Fruit fly (Drosophila melanogaster) whole organism, embryonic: Measurements from ENCODE around the gene CG42263.

Experiments
- Asciz ChIP-seq: fragments of 200-800 bp; sonication (Bioruptor generic); optimal IDR thresholded peaks from 2 replicates; lab custom pipeline; 2017; ENCODE audit warnings: missing biosample characterization, mild to moderate bottlenecking, missing genetic modification characterization, missing genetic modification reagents
- B-H1 ChIP-seq: fragments of 200-800 bp; sonication (Bioruptor generic); IDR thresholded peaks from 3 replicates; pipeline ENCODE4 v1.3.6; 2022; ENCODE audit warnings: missing biosample characterization, missing genetic modification characterization
- CG11560 ChIP-seq: fragments of 200-800 bp; sonication (Bioruptor generic); IDR thresholded peaks from 3 replicates; pipeline ENCODE4 v1.3.6; 2022; ENCODE audit warnings: missing biosample characterization, missing genetic modification characterization
- CG12659 ChIP-seq: fragments of 200-800 bp; sonication (Bioruptor generic); optimal IDR thresholded peaks from 3 replicates; lab custom pipeline; 2017; ENCODE audit warnings: mild to moderate bottlenecking, missing biosample characterization, missing genetic modification reagents, missing genetic modification characterization
- CG13287 ChIP-seq: fragments of 200-800 bp; sonication (Bioruptor generic); IDR thresholded peaks from 2 replicates; pipeline ENCODE4 v1.3.6; 2022; ENCODE audit warnings: missing biosample characterization, missing genetic modification characterization; ENCODE audit not compliant: partially characterized antibody
- CG14965 ChIP-seq: fragments of 200-800 bp; sonication (Bioruptor generic); optimal IDR thresholded peaks from 2 replicates; lab custom pipeline; 2016; ENCODE audit warnings: missing biosample characterization, missing genetic modification characterization, borderline replicate concordance
- CG15011 ChIP-seq: fragments of 200-800 bp; sonication (Bioruptor generic); optimal IDR thresholded peaks from 3 replicates; lab custom pipeline; 2018; ENCODE audit warnings: missing biosample characterization, mild to moderate bottlenecking, missing genetic modification characterization
- CG15479 ChIP-seq: fragments of 200-800 bp; sonication (Bioruptor generic); optimal IDR thresholded peaks from 3 replicates; lab custom pipeline; 2019; ENCODE audit warnings: missing biosample characterization, mild to moderate bottlenecking, missing genetic modification characterization, moderate library complexity
- CG15514 ChIP-seq: fragments of 200-800 bp; sonication (Bioruptor generic); optimal IDR thresholded peaks from 3 replicates; lab custom pipeline; 2017; ENCODE audit warnings: missing biosample characterization, missing genetic modification characterization, mild to moderate bottlenecking, moderate library complexity, missing genetic modification reagents
- CG1602 ChIP-seq: fragments of 200-800 bp; sonication (Bioruptor generic); optimal IDR thresholded peaks from 3 replicates; lab custom pipeline; 2016; ENCODE audit warnings: missing biosample characterization, missing genetic modification characterization
- CG17612 ChIP-seq: fragments of 200-800 bp; sonication (Bioruptor generic); IDR thresholded peaks from 2 replicates; pipeline ENCODE4 v1.3.6; 2022; ENCODE audit warnings: missing biosample characterization, missing genetic modification characterization
- CG2678 ChIP-seq: fragments of 200-800 bp; sonication (Bioruptor generic); optimal IDR thresholded peaks from 3 replicates; lab custom pipeline; 2019; ENCODE audit warnings: missing biosample characterization, mild to moderate bottlenecking, missing genetic modification characterization, moderate library complexity
- CG3163 ChIP-seq: fragments of 200-800 bp; sonication (Bioruptor generic); optimal IDR thresholded peaks from 3 replicates; lab custom pipeline; 2016; ENCODE audit warnings: missing biosample characterization, missing genetic modification characterization
- CG3726 ChIP-seq: fragments of 200-800 bp; sonication (Bioruptor generic); IDR thresholded peaks from 3 replicates; pipeline ENCODE4, ENCODE4 v1.3.6; 2022; ENCODE audit warnings: missing biosample characterization, missing genetic modification characterization
- CG6175 ChIP-seq: fragments of 200-800 bp; sonication (Bioruptor generic); IDR thresholded peaks from 3 replicates; pipeline ENCODE4 v1.3.6; 2022; ENCODE audit warnings: missing biosample characterization, missing genetic modification characterization
- CG8924 ChIP-seq: fragments of 200-800 bp; optimal IDR thresholded peaks from 3 replicates; lab custom pipeline; 2019; ENCODE audit warnings: missing biosample characterization, mild to moderate bottlenecking, missing genetic modification characterization, moderate library complexity
- CG9215 ChIP-seq: fragments of 200-800 bp; sonication (Bioruptor generic); IDR thresholded peaks from 2 replicates; pipeline ENCODE4 v1.3.6; 2022; ENCODE audit warnings: missing biosample characterization, missing genetic modification characterization
- D ChIP-seq, 2 experiments: fragments of 200-800 bp in 1 of 2; fragments of >200 bp in 1 of 2; sonication (Bioruptor generic) in 1 of 2; optimal IDR thresholded peaks; 2 replicates in 1 of 2; 3 replicates in 1 of 2; lab custom pipeline; 2017; ENCODE audit warnings: mild to moderate bottlenecking in 1 of 2, missing biosample characterization in 1 of 2, missing genetic modification characterization in 1 of 2, missing genetic modification reagents in 1 of 2
- Dfd ChIP-seq, 2 experiments: fragments of >200 bp; optimal IDR thresholded peaks; 2 replicates each; lab custom pipeline; 2017; ENCODE audit warnings: missing biosample characterization in 2 of 2, missing genetic modification characterization in 2 of 2
- Dip2 ChIP-seq: fragments of 200-800 bp; sonication (Bioruptor generic); IDR thresholded peaks from 2 replicates; pipeline ENCODE4 v1.3.6; 2022; ENCODE audit warnings: missing biosample characterization, missing genetic modification characterization
- E2f2 ChIP-seq: fragments of 200-800 bp; sonication (Bioruptor generic); IDR thresholded peaks from 2 replicates; pipeline ENCODE4 v1.3.6; 2022; ENCODE audit warnings: missing biosample characterization, missing genetic modification characterization
- Hr51 ChIP-seq, 2 experiments: fragments of 200-800 bp; sonication (Bioruptor generic); optimal IDR thresholded peaks; 2 replicates in 1 of 2; 3 replicates in 1 of 2; lab custom pipeline; 2016 to 2018; ENCODE audit warnings: missing biosample characterization in 2 of 2, missing genetic modification characterization in 2 of 2, mild to moderate bottlenecking in 1 of 2, moderate library complexity in 1 of 2
- MBD-R2 ChIP-seq: fragments of 200-800 bp; sonication (Bioruptor generic); IDR thresholded peaks from 2 replicates; pipeline ENCODE4 v1.3.6; 2022; ENCODE audit warnings: missing biosample characterization, missing genetic modification characterization
- NfI ChIP-seq: fragments of 200-800 bp; sonication (Bioruptor generic); optimal IDR thresholded peaks from 3 replicates; lab custom pipeline; 2018; ENCODE audit warnings: missing biosample characterization, mild to moderate bottlenecking, missing genetic modification characterization, moderate library complexity
- Poxn ChIP-seq: fragments of 200-800 bp; sonication (Bioruptor generic); IDR thresholded peaks from 2 replicates; pipeline ENCODE4 v1.3.6; 2022; ENCODE audit warnings: missing biosample characterization, missing genetic modification characterization
- Xrp1 ChIP-seq: fragments of 200-800 bp; sonication (Bioruptor generic); IDR thresholded peaks from 2 replicates; pipeline ENCODE4 v1.3.6; 2022; ENCODE audit warnings: missing biosample characterization, missing genetic modification characterization
- aop ChIP-seq: fragments of 200-800 bp; sonication (Bioruptor generic); IDR thresholded peaks from 2 replicates; pipeline ENCODE4 v1.3.6; 2022; ENCODE audit warnings: missing biosample characterization, missing genetic modification characterization
- bbx ChIP-seq: fragments of 200-800 bp; sonication (Bioruptor generic); IDR thresholded peaks from 2 replicates; pipeline ENCODE4 v1.3.6; 2022; ENCODE audit warnings: missing biosample characterization, missing genetic modification characterization; ENCODE audit not compliant: partially characterized antibody
- cas ChIP-seq: fragments of 200-800 bp; sonication (Bioruptor generic); IDR thresholded peaks from 2 replicates; pipeline ENCODE4 v1.3.6; 2022; ENCODE audit warnings: missing biosample characterization, missing genetic modification characterization
- caup ChIP-seq: fragments of 200-800 bp; sonication (Bioruptor generic); optimal IDR thresholded peaks from 3 replicates; lab custom pipeline; 2017; ENCODE audit warnings: missing biosample characterization, mild to moderate bottlenecking, missing genetic modification characterization, moderate library complexity; ENCODE audit not compliant: severe bottlenecking
- dati ChIP-seq: fragments of 200-800 bp; sonication (Bioruptor generic); IDR thresholded peaks from 2 replicates; pipeline ENCODE4 v1.3.6; 2022; ENCODE audit warnings: missing biosample characterization, missing genetic modification characterization
- dimm ChIP-seq: fragments of 200-800 bp; sonication (Bioruptor generic); IDR thresholded peaks from 2 replicates; pipeline ENCODE4 v1.3.6; 2022; ENCODE audit warnings: missing biosample characterization, missing genetic modification characterization
- disco-r ChIP-seq: fragments of 200-800 bp; sonication (Bioruptor generic); optimal IDR thresholded peaks from 2 replicates; lab custom pipeline; 2016; ENCODE audit warnings: missing biosample characterization, missing genetic modification characterization
- dm ChIP-seq: fragments of 200-800 bp; sonication (Bioruptor generic); optimal IDR thresholded peaks from 3 replicates; lab custom pipeline; 2016; ENCODE audit warnings: missing biosample characterization, missing genetic modification characterization
- dysf ChIP-seq: fragments of 200-800 bp; sonication (Bioruptor generic); IDR thresholded peaks from 3 replicates; pipeline ENCODE4 v1.3.6; 2022; ENCODE audit warnings: missing biosample characterization, missing genetic modification characterization
- exex ChIP-seq: fragments of 200-800 bp; sonication (Bioruptor generic); optimal IDR thresholded peaks from 4 replicates; lab custom pipeline; 2018; ENCODE audit warnings: missing biosample characterization, mild to moderate bottlenecking, missing genetic modification characterization, moderate library complexity
- fd3F ChIP-seq: fragments of 200-800 bp; sonication (Bioruptor generic); optimal IDR thresholded peaks from 2 replicates; lab custom pipeline; 2018; ENCODE audit warnings: missing biosample characterization, mild to moderate bottlenecking, missing genetic modification characterization, moderate library complexity
- fu2 ChIP-seq: fragments of 200-800 bp; sonication (Bioruptor generic); optimal IDR thresholded peaks from 2 replicates; lab custom pipeline; 2016; ENCODE audit warnings: missing biosample characterization, missing genetic modification characterization
- gcm ChIP-seq: fragments of 200-800 bp; sonication (Bioruptor generic); optimal IDR thresholded peaks from 2 replicates; lab custom pipeline; 2019; ENCODE audit warnings: missing biosample characterization, mild to moderate bottlenecking, missing genetic modification characterization, moderate library complexity
- gem ChIP-seq: fragments of 200-800 bp; sonication (Bioruptor generic); optimal IDR thresholded peaks from 2 replicates; lab custom pipeline; 2019; ENCODE audit warnings: missing biosample characterization, mild to moderate bottlenecking, missing genetic modification characterization, moderate library complexity
- inv ChIP-seq: fragments of 200-800 bp; sonication (Bioruptor generic); IDR thresholded peaks from 2 replicates; pipeline ENCODE4 v1.3.6; 2022; ENCODE audit warnings: missing biosample characterization, missing genetic modification characterization; ENCODE audit not compliant: partially characterized antibody
- nom ChIP-seq: fragments of 200-800 bp; sonication (Bioruptor generic); optimal IDR thresholded peaks from 2 replicates; lab custom pipeline; 2017; ENCODE audit warnings: missing biosample characterization, missing genetic modification characterization, mild to moderate bottlenecking, moderate library complexity, missing genetic modification reagents
- salm ChIP-seq: fragments of 200-800 bp; sonication (Bioruptor generic); optimal IDR thresholded peaks from 2 replicates; lab custom pipeline; 2018; ENCODE audit warnings: missing biosample characterization, mild to moderate bottlenecking, missing genetic modification characterization
- sisA ChIP-seq: fragments of 200-800 bp; sonication (Bioruptor generic); IDR thresholded peaks from 2 replicates; pipeline ENCODE4 v1.3.6; 2022; ENCODE audit warnings: missing biosample characterization, missing genetic modification characterization
- sna ChIP-seq: fragments of 200-800 bp; sonication (Bioruptor generic); IDR thresholded peaks from 2 replicates; pipeline ENCODE4 v1.3.6; 2022; ENCODE audit warnings: missing biosample characterization, missing genetic modification characterization; ENCODE audit not compliant: partially characterized antibody
- tgo ChIP-seq: fragments of 200-800 bp; sonication (Bioruptor generic); IDR thresholded peaks from 3 replicates; pipeline ENCODE4 v1.3.6; 2022; ENCODE audit warnings: missing biosample characterization, missing genetic modification characterization
- tio ChIP-seq: fragments of 200-800 bp; sonication (Bioruptor generic); optimal IDR thresholded peaks from 2 replicates; lab custom pipeline; 2017; ENCODE audit warnings: missing biosample characterization, missing genetic modification characterization, inconsistent platforms
- tll ChIP-seq, 2 experiments: fragments of 200-800 bp in 1 of 2; fragments of >200 bp in 1 of 2; sonication (Bioruptor generic) in 1 of 2; optimal IDR thresholded peaks; 2 replicates each; lab custom pipeline; 2017 to 2019; ENCODE audit warnings: missing biosample characterization in 2 of 2, missing genetic modification characterization in 2 of 2, mild to moderate bottlenecking in 1 of 2, moderate library complexity in 1 of 2
- vfl ChIP-seq: fragments of 200-800 bp; sonication (Bioruptor generic); optimal IDR thresholded peaks from 2 replicates; lab custom pipeline; 2016; ENCODE audit warnings: missing biosample characterization, missing genetic modification characterization
- vvl ChIP-seq: fragments of 200-800 bp; sonication (Bioruptor generic); IDR thresholded peaks from 2 replicates; pipeline ENCODE4 v1.3.6; 2022; ENCODE audit warnings: missing biosample characterization, missing genetic modification characterization

The CG42263 gene

DNA sequence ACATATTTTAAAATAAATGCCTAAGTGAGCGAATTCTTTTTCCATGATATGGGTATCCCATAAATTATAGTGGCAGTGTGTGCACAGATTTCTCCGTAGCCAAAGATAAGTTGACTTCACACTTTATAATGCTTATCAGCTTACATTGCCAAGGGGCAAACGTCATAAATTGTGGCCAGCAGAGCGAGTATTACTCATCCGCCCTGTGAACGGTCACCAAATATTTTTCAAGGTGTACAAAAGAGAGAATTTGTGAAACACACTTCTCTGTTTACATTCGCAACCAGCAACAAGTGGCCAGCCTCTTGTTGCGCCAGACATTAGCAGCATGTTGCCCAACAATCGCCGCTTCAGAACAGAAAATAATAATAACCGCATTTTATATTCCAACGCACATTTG, 22.7 kb downstream of the CG42263 start (continued):
- TF ChIP-seq Asciz (GFP tag; lab: Kevin White, UChicago) (peak; percentile 56), dysf (GFP tag; lab: Robert Waterston, UW) (peak; percentile 44; the same call in 1 of the 3 replicates), CG11560 (tag; lab: Robert Waterston, UW) (no peak), dm (GFP tag; lab: Kevin White, UChicago) (no peak), aop (GFP tag; lab: Robert Waterston, UW) (no peak), NfI (peak; percentile 21), dimm (GFP tag; lab: Robert Waterston, UW) (no peak), E2f2 (GFP tag; lab: Robert Waterston, UW) (no peak), CG15514 (GFP tag; lab: Kevin White, UChicago) (peak; percentile 48), CG8924 (tag; lab: Kevin White, UChicago) (no peak), gcm (peak; percentile 5), D (optimal IDR thresholded peaks at IDR 0.05; lab: Kevin White, UChicago) (no peak), D (GFP tag; optimal IDR thresholded peaks at IDR 0.05; lab: Kevin White, UChicago) (no peak), CG3726 (GFP tag; lab: Robert Waterston, UW) (no peak; the same call in 2 of the 3 replicates), nom (GFP tag; lab: Kevin White, UChicago) (no peak), Dfd (GFP tag; optimal IDR thresholded peaks at IDR 0.05; lab: Kevin White, UChicago) (no peak), cas (GFP tag; lab: Robert Waterston, UW) (no peak), disco-r (GFP tag; lab: Kevin White, UChicago) (no peak), Poxn (no peak), CG2678 (tag; lab: Kevin White, UChicago) (peak; percentile 59), B-H1 (no peak; the same call in 2 of the 3 replicates), CG17612 (GFP tag; lab: Robert Waterston, UW) (no peak), Hr51 (GFP tag; optimal IDR thresholded peaks at IDR 0.05; lab: Kevin White, UChicago) (peak in 1 of 2 experiments; percentile 36), CG15479 (no peak), sisA (GFP tag; lab: Robert Waterston, UW) (no peak), fd3F (GFP tag; lab: Kevin White, UChicago) (peak; percentile 5), tio (no peak), CG3163 (GFP tag; lab: Kevin White, UChicago) (peak; percentile 52), bbx (no peak), exex (tag; lab: Kevin White, UChicago) (peak; percentile 49), fu2 (GFP tag; lab: Kevin White, UChicago) (no peak), CG1602 (GFP tag; lab: Kevin White, UChicago) (no peak), dati (GFP tag; lab: Robert Waterston, UW) (no peak), Dip2 (GFP tag; lab: Robert Waterston, UW) (no peak), CG13287 (no peak), CG15011 (GFP tag; lab: Kevin White, UChicago) (no peak), tll (GFP tag; optimal IDR thresholded peaks at IDR 0.05; lab: Kevin White, UChicago) (no peak), CG14965 (peak; percentile 1), gem (tag; lab: Kevin White, UChicago) (peak; percentile 27), CG9215 (GFP tag; lab: Robert Waterston, UW) (no peak), sna (GFP tag; lab: Robert Waterston, UW) (0 out of 2 replicates have a peak, but pooled peaks have one; percentile 36), Xrp1 (GFP tag; lab: Robert Waterston, UW) (0 out of 2 replicates have a peak, but pooled peaks have one; percentile 24), tgo (GFP tag; lab: Robert Waterston, UW) (no peak), inv (GFP tag; lab: Robert Waterston, UW) (no peak), CG6175 (GFP tag; lab: Robert Waterston, UW) (peak; percentile 66; the same call in 1 of the 3 replicates), caup (GFP tag; lab: Kevin White, UChicago) (peak; percentile 68), vvl (peak; percentile 75), CG12659 (GFP tag; lab: Kevin White, UChicago) (peak; percentile 21), vfl (GFP tag; lab: Kevin White, UChicago) (peak; percentile 21), salm (tag; lab: Kevin White, UChicago) (peak; percentile 34), MBD-R2 (GFP tag; lab: Robert Waterston, UW) (no peak)
